Fruit fly (Drosophila melanogaster): ENCODE results near the gene CG14418.

DNA sequence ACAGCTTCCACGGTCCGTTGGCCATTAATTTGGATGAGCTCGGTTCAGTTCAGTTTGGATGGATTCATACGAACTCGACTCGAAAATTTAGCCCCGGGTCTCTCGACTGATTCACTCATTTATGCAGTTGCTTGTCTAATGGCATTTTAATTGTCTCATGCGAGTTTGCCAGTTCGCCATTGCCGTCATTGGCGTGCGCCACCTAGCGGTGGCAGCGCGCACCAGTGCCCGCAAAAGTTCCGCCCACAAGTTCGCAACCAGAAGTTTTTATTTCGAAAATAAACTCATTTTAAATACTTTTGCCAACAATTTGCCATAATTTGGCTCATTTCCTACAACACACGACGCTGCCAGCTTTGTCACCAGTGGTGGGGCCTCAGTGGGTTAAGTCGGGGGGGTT lies 31.6 kb upstream of the CG14418 start:
- TF ChIP-seq EcR (GFP tag; optimal IDR thresholded peaks at IDR 0.05): no peak
- TF ChIP-seq CG15710 (tag; optimal IDR thresholded peaks at IDR 0.05): no peak
- TF ChIP-seq Ets98B (GFP tag; IDR thresholded peaks at IDR 0.05): no peak
- TF ChIP-seq CG8159 (tag; optimal IDR thresholded peaks at IDR 0.05): no peak
- TF ChIP-seq CG17806 (tag; optimal IDR thresholded peaks at IDR 0.05): no peak
- no peak for TF ChIP-seq Pif1A (GFP tag; optimal IDR thresholded peaks at IDR 0.05)
- TF ChIP-seq CG10348 (GFP tag; IDR thresholded peaks at IDR 0.05): no peak
- TF ChIP-seq CG12605 (GFP tag; IDR thresholded peaks at IDR 0.05): no peak
- no peak for TF ChIP-seq rn (GFP tag; IDR thresholded peaks at IDR 0.05)
- no peak for TF ChIP-seq Snoo (tag; optimal IDR thresholded peaks at IDR 0.05)
- TF ChIP-seq fd96Ca (GFP tag; IDR thresholded peaks at IDR 0.05): no peak
- TF ChIP-seq CG32121 (GFP tag; IDR thresholded peaks at IDR 0.05): no peak
